Worm (Caenorhabditis elegans): ENCODE measurements around the gene nas-18.

DNA sequence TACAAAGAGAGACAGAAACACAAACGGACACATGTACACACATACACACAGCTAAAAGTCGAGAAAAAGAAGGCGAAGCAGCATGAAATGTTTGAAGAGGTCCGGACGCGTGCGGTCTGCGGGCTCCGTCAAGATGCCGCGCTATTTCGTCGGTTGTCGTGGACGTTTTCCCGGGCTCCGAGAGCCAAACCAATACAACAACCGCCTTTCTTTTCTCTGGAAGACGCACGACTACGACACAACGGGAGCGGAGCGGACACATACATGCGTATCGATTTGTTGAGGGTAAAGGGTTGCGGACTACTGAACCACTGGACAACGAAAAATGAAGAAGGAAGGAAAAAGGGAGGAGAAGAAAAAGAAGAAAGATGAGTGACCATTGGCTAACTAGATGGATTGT is 49.1 kb downstream of the nas-18 start:
- TF ChIP-seq ztf-29 (GFP tag; IDR thresholded peaks at IDR 0.05) (no peak), T22C8.4 (GFP tag; IDR thresholded peaks at IDR 0.05) (peak; percentile 41; the same call in 1 of the 2 replicates), med-1 (GFP tag; optimal IDR thresholded peaks at IDR 0.05; ENCODE audit: insufficient read depth) (no peak), flt-1 (GFP tag; IDR thresholded peaks at IDR 0.05) (no peak), cog-1 (tag; optimal IDR thresholded peaks at IDR 0.05) (no peak), ref-1 (GFP tag; conservative IDR thresholded peaks at IDR 0.05) (no peak)

All from whole organism, midembryonic.